Worm (Caenorhabditis elegans): Measurements from ENCODE around the gene C45H4.14.

ce11 chrV:2191122-2191521 lies 31.9 kb upstream of the C45H4.14 start, which contains the start of gene srbc-42:
- TF ChIP-seq pha-4 (tag; optimal IDR thresholded peaks at IDR 0.05) (no peak), unc-62 (GFP tag; optimal IDR thresholded peaks at IDR 0.05) (no peak), ama-1 (optimal IDR thresholded peaks at IDR 0.05) (no peak), ama-1 (GFP tag; optimal IDR thresholded peaks at IDR 0.05) (no peak), bed-2 (GFP tag; IDR thresholded peaks at IDR 0.05) (no peak), ztf-6 (GFP tag; IDR thresholded peaks at IDR 0.05) (no peak), ccch-3 (GFP tag; optimal IDR thresholded peaks at IDR 0.05) (no peak), F49E8.2 (tag; optimal IDR thresholded peaks at IDR 0.05; ENCODE audit: insufficient read depth) (no peak), nhr-27 (tag; optimal IDR thresholded peaks at IDR 0.05) (no peak), fkh-3 (tag; optimal IDR thresholded peaks at IDR 0.05) (no peak), ceh-100 (GFP tag; IDR thresholded peaks at IDR 0.05) (no peak), lin-26 (GFP tag; IDR thresholded peaks at IDR 0.05) (no peak), F23B12.7 (tag; optimal IDR thresholded peaks at IDR 0.05; ENCODE audit: insufficient read depth) (no peak), B0035.1 (tag; optimal IDR thresholded peaks at IDR 0.05) (no peak), snpc-4 (GFP tag; optimal IDR thresholded peaks at IDR 0.05) (no peak), snpc-4 (tag; optimal IDR thresholded peaks at IDR 0.05) (no peak)
